Worm (Caenorhabditis elegans): ENCODE measurements around the gene nhl-1.

nhl-1 gene

ce11 chrIII:9109172-9109571 is 44.5 kb downstream of the nhl-1 start, which contains the start of gene cya-1:
Gene cya-1 (minus strand): TSS chrIII:9109272.
- no peak for TF ChIP-seq nhr-12 (tag; optimal IDR thresholded peaks at IDR 0.05)
- no peak for TF ChIP-seq nhr-11 (tag; optimal IDR thresholded peaks at IDR 0.05)
- no peak for TF ChIP-seq jun-1 (tag; optimal IDR thresholded peaks at IDR 0.05)
- TF ChIP-seq ztf-4 (tag; optimal IDR thresholded peaks at IDR 0.05) = no peak
- TF ChIP-seq snpc-4 (tag; optimal IDR thresholded peaks at IDR 0.05) = no peak
- no peak for TF ChIP-seq daf-12 (tag; optimal IDR thresholded peaks at IDR 0.05)
- no peak for TF ChIP-seq elt-1 (tag; optimal IDR thresholded peaks at IDR 0.05)
- TF ChIP-seq lin-15B (tag; optimal IDR thresholded peaks at IDR 0.05) = no peak
- no peak for TF ChIP-seq nhr-43 (tag; optimal IDR thresholded peaks at IDR 0.05; ENCODE audit: poor library complexity, severe bottlenecking)
- TF ChIP-seq skn-1 (tag; optimal IDR thresholded peaks at IDR 0.05) = no peak
- no peak for TF ChIP-seq nhr-28 (tag; optimal IDR thresholded peaks at IDR 0.05)
- no peak for TF ChIP-seq nhr-25 (tag; optimal IDR thresholded peaks at IDR 0.05)

- no peak for TF ChIP-seq fkh-10 (GFP tag; optimal IDR thresholded peaks at IDR 0.05)
- no peak for TF ChIP-seq lin-15B (tag; optimal IDR thresholded peaks at IDR 0.05)
- no peak for TF ChIP-seq unc-62 (GFP tag; optimal IDR thresholded peaks at IDR 0.05)
- TF ChIP-seq sea-2 (GFP tag; optimal IDR thresholded peaks at IDR 0.05) = no peak
- no peak for TF ChIP-seq unc-39 (tag; optimal IDR thresholded peaks at IDR 0.05)
- TF ChIP-seq eor-1 (tag; optimal IDR thresholded peaks at IDR 0.05) = no peak
- no peak for TF ChIP-seq nhr-23 (tag; optimal IDR thresholded peaks at IDR 0.05)
- no peak for TF ChIP-seq R02D3.7 (tag; optimal IDR thresholded peaks at IDR 0.05)
- no peak for TF ChIP-seq aly-2 (tag; optimal IDR thresholded peaks at IDR 0.05)
- no peak for TF ChIP-seq nhr-76 (tag; optimal IDR thresholded peaks at IDR 0.05)
- TF ChIP-seq egl-5 (tag; optimal IDR thresholded peaks at IDR 0.05) = no peak
- TF ChIP-seq nhr-12 (tag; optimal IDR thresholded peaks at IDR 0.05) = no peak
- no peak for TF ChIP-seq ceh-82 (tag; optimal IDR thresholded peaks at IDR 0.05)
- no peak for TF ChIP-seq ceh-16 (tag; optimal IDR thresholded peaks at IDR 0.05)
- no peak for TF ChIP-seq nhr-11 (tag; optimal IDR thresholded peaks at IDR 0.05)
- TF ChIP-seq fkh-2 (tag; optimal IDR thresholded peaks at IDR 0.05) = no peak
Measured at ce11 chrIII:9105653-9106052, 48.1 kb downstream of the nhl-1 start.

ce11 chrIII:9104060-9104459 is 49.6 kb downstream of the nhl-1 start:
- TF ChIP-seq fkh-2 (tag; optimal IDR thresholded peaks at IDR 0.05) = no peak
- no peak for TF ChIP-seq ceh-9 (tag; optimal IDR thresholded peaks at IDR 0.05)
- TF ChIP-seq skn-1 (tag; optimal IDR thresholded peaks at IDR 0.05) = peak; percentile 17
- TF ChIP-seq ama-1 (optimal IDR thresholded peaks at IDR 0.05) = peak; percentile 30
- peak; percentile 26 for TF ChIP-seq pqm-1 (tag; optimal IDR thresholded peaks at IDR 0.05)
- peak; percentile 19 for TF ChIP-seq lin-39 (tag; optimal IDR thresholded peaks at IDR 0.05)
- TF ChIP-seq lsy-12 (tag; optimal IDR thresholded peaks at IDR 0.05) = peak; percentile 15
- peak; percentile 34 for TF ChIP-seq elt-2 (tag; optimal IDR thresholded peaks at IDR 0.05)
- peak; percentile 9 for TF ChIP-seq nhr-25 (tag; optimal IDR thresholded peaks at IDR 0.05)
- peak; percentile 24 for TF ChIP-seq nhr-43 (tag; optimal IDR thresholded peaks at IDR 0.05; ENCODE audit: poor library complexity, severe bottlenecking)
- no peak for TF ChIP-seq ztf-4 (tag; optimal IDR thresholded peaks at IDR 0.05)

ce11 chrIII:9103643-9104042 is 50.1 kb downstream of the nhl-1 start, which contains the start of gene dos-1:
Gene dos-1 (plus strand): TSS chrIII:9103943.
- no peak for TF ChIP-seq hmg-11 (tag; optimal IDR thresholded peaks at IDR 0.05)
- no peak for TF ChIP-seq nhr-23 (tag; optimal IDR thresholded peaks at IDR 0.05)
- no peak for TF ChIP-seq nhr-43 (tag; optimal IDR thresholded peaks at IDR 0.05; ENCODE audit: poor library complexity, severe bottlenecking)
- no peak for TF ChIP-seq nhr-11 (tag; optimal IDR thresholded peaks at IDR 0.05)
- TF ChIP-seq nhr-237 (tag; optimal IDR thresholded peaks at IDR 0.05) = no peak
- no peak for TF ChIP-seq mdl-1 (tag; optimal IDR thresholded peaks at IDR 0.05)
- no peak for TF ChIP-seq ama-1 (optimal IDR thresholded peaks at IDR 0.05)
- no peak for TF ChIP-seq ztf-4 (tag; optimal IDR thresholded peaks at IDR 0.05)
- TF ChIP-seq elt-1 (tag; optimal IDR thresholded peaks at IDR 0.05) = no peak
- TF ChIP-seq egl-5 (tag; optimal IDR thresholded peaks at IDR 0.05) = no peak
- no peak for TF ChIP-seq lsy-12 (tag; optimal IDR thresholded peaks at IDR 0.05)
- TF ChIP-seq ceh-9 (tag; optimal IDR thresholded peaks at IDR 0.05) = no peak
- no peak for TF ChIP-seq daf-12 (tag; optimal IDR thresholded peaks at IDR 0.05)
- no peak for TF ChIP-seq nhr-28 (tag; optimal IDR thresholded peaks at IDR 0.05)
- TF ChIP-seq nfya-1 (tag; optimal IDR thresholded peaks at IDR 0.05; ENCODE audit: insufficient read depth) = no peak
- no peak for TF ChIP-seq snpc-4 (tag; optimal IDR thresholded peaks at IDR 0.05)
- no peak for TF ChIP-seq pqm-1 (tag; optimal IDR thresholded peaks at IDR 0.05)
- TF ChIP-seq skn-1 (tag; optimal IDR thresholded peaks at IDR 0.05) = no peak

Measured in whole organism, L3 larva.